ENCODE assay signal across 3 fruit fly cellular contexts in the genomic region with DNA sequence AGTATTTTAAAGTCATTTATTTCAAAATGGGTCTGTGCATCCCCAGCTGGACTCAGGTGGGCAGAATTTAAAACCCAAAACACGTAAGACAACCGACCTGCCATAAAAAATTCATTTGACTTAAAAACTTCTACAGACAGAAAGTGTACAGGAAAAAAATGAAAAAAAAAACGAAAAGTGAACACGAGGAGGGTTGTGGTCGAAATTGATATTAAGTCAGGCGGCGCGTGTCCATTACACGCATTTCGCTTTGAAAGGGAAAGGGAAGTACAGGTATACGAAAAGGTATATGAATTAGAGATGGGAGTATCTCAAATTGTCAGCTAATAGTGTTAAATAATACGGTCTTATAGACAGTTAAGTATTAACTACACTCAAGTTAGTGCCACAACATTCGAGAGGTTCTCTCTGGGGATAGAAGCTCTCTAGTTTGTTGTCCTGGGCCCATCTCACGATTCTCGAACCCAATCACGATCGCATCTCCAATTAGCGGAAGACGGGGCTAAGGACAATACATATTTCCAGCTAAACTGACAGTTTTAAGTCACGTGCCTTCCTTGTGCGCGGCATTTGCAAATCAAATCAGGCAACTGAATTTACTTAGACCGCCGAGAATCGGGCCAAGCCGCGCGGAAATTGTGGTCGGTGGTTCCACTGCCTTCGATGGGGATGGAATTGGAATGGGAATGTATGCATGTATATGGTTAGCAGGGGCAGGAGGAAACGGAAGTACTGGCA.
TF ChIP-seq lines count a peak whose summit lies in the region.

No protein-coding gene starts in this region.

- TF ChIP-seq CTCF in whole organism, embryonic (GFP tag; optimal IDR thresholded peaks at IDR 0.05; lab: Kevin White, UChicago): no peak

TF ChIP-seq in whole organism, embryonic, 481 proteins besides CTCF, POLR2A, EP300 and RAD21:
- TF ChIP-seq BEAF-32 (GFP tag; optimal IDR thresholded peaks at IDR 0.05; lab: Kevin White, UChicago): peak; percentile 29
- TF ChIP-seq CG6689 (GFP tag; IDR thresholded peaks at IDR 0.05; lab: Robert Waterston, UW): peak; percentile 24; the same call in 1 of the 2 replicates
- TF ChIP-seq sqz (GFP tag; optimal IDR thresholded peaks at IDR 0.05; lab: Kevin White, UChicago): peak; percentile 54
- TF ChIP-seq CG2116 (GFP tag; optimal IDR thresholded peaks at IDR 0.05; lab: Kevin White, UChicago): no peak
- TF ChIP-seq Blimp-1 (GFP tag; optimal IDR thresholded peaks at IDR 0.05; lab: Kevin White, UChicago): peak; percentile 74
- peak; percentile 66 for TF ChIP-seq kni (GFP tag; optimal IDR thresholded peaks at IDR 0.05; lab: Kevin White, UChicago)
- peak; percentile 55 for TF ChIP-seq Med (GFP tag; lab: Kevin White, UChicago)
- no peak for TF ChIP-seq nau (GFP tag; optimal IDR thresholded peaks at IDR 0.05; lab: Kevin White, UChicago)
- peak; percentile 14 for TF ChIP-seq Sry-δ (GFP tag; optimal IDR thresholded peaks at IDR 0.05; lab: Kevin White, UChicago)
- no peak for TF ChIP-seq schlank (tag; optimal IDR thresholded peaks at IDR 0.05; lab: Kevin White, UChicago)
- peak; percentile 64 for TF ChIP-seq sens (GFP tag; lab: Kevin White, UChicago)
- no peak for TF ChIP-seq salm (tag; optimal IDR thresholded peaks at IDR 0.05; lab: Kevin White, UChicago)
- peak; percentile 9 for TF ChIP-seq CG1603 (tag; optimal IDR thresholded peaks at IDR 0.05; lab: Kevin White, UChicago)
- peak; percentile 7 for TF ChIP-seq dmrt11E (tag; optimal IDR thresholded peaks at IDR 0.05; lab: Kevin White, UChicago)
- peak in 1 of 3 experiments; percentile 5 for TF ChIP-seq lola (GFP tag; optimal IDR thresholded peaks at IDR 0.05; lab: Kevin White, UChicago)
TF ChIP-seq in whole organism, embryonic: peak in this region for 11.

TF ChIP-seq in whole organism, prepupa, 60 proteins besides CTCF, POLR2A, EP300 and RAD21:
- TF ChIP-seq OdsH (GFP tag; optimal IDR thresholded peaks at IDR 0.05; lab: Kevin White, UChicago): no peak
- peak; percentile 18 for TF ChIP-seq Blimp-1 (GFP tag; optimal IDR thresholded peaks at IDR 0.05; lab: Kevin White, UChicago)

TF ChIP-seq in whole organism, wandering third instar larva, 38 proteins besides CTCF, POLR2A, EP300 and RAD21:
- TF ChIP-seq h (GFP tag; optimal IDR thresholded peaks at IDR 0.05; lab: Kevin White, UChicago) (peak; percentile 23), Myc (optimal IDR thresholded peaks at IDR 0.05; lab: Kevin White, UChicago) (no peak)

Comparison
In these comparisons a context has a peak if more than half of its experiments do, and no peak if none do; other contexts are left out.
1. Of the 7 proteins assayed by ChIP-seq in both whole organism, embryonic and whole organism, prepupa: peak only in whole organism, embryonic: none; only in whole organism, prepupa: none; in both: Blimp-1; in neither: 6.